Worm (Caenorhabditis elegans) whole organism, L2 larva: Measurements from ENCODE around the gene acs-21.

ENCODE experiments used
- aly-2 ChIP-seq: fragments of 150-350 bp; optimal IDR thresholded peaks from 2 replicates; lab custom pipeline; 2014; ENCODE audit warnings: missing biosample characterization, missing genetic modification characterization
- egl-27 ChIP-seq: sonication (generic microtip); optimal IDR thresholded peaks from 3 replicates; lab custom pipeline; 2017; ENCODE audit warnings: missing biosample characterization, missing genetic modification reagents, missing genetic modification characterization
- lin-39 ChIP-seq: fragments of 150-350 bp; optimal IDR thresholded peaks from 2 replicates; lab custom pipeline; 2014; ENCODE audit warnings: missing biosample characterization, missing genetic modification reagents, missing genetic modification characterization
- mbf-1 ChIP-seq: sonication (generic microtip); optimal IDR thresholded peaks from 2 replicates; lab custom pipeline; 2017; ENCODE audit warnings: missing biosample characterization, missing genetic modification characterization
- skn-1 ChIP-seq: sonication (generic microtip); optimal IDR thresholded peaks from 2 replicates; lab custom pipeline; 2017; ENCODE audit warnings: missing biosample characterization, missing genetic modification characterization

ce11 chrV:3104134-3104533 is 15.3 kb downstream of the acs-21 start, which contains the start of gene str-66:
- TF ChIP-seq skn-1 (tag; lab: Kevin White, UChicago) (no peak), aly-2 (tag; lab: Kevin White, UChicago) (no peak), lin-39 (tag; lab: Kevin White, UChicago) (no peak), mbf-1 (no peak), egl-27 (tag; lab: Kevin White, UChicago) (no peak)
